Worm (Caenorhabditis elegans) whole organism, L3 larva: ENCODE data around the gene F38A1.13.

Experiments
- R02D3.7 ChIP-seq: fragments of 150-350 bp; optimal IDR thresholded peaks from 2 replicates; lab custom pipeline; 2014; ENCODE audit warnings: missing biosample characterization, missing genetic modification characterization
- aly-2 ChIP-seq: fragments of 150-350 bp; optimal IDR thresholded peaks from 2 replicates; lab custom pipeline; 2014; ENCODE audit warnings: missing biosample characterization, missing genetic modification characterization
- ama-1 ChIP-seq: fragments of 150-350 bp; optimal IDR thresholded peaks from 2 replicates; lab custom pipeline; 2018
- ceh-16 ChIP-seq: sonication (generic microtip); optimal IDR thresholded peaks from 2 replicates; lab custom pipeline; 2017; ENCODE audit warnings: missing biosample characterization, missing genetic modification characterization
- ceh-28 ChIP-seq: fragments of 150-350 bp; optimal IDR thresholded peaks from 2 replicates; lab custom pipeline; 2014; ENCODE audit warnings: missing biosample characterization, missing genetic modification reagents, missing genetic modification characterization
- ceh-82 ChIP-seq: fragments of 150-350 bp; optimal IDR thresholded peaks from 2 replicates; lab custom pipeline; 2014; ENCODE audit warnings: missing biosample characterization, missing genetic modification characterization
- egl-5 ChIP-seq: fragments of 150-350 bp; optimal IDR thresholded peaks from 2 replicates; lab custom pipeline; 2017; ENCODE audit warnings: missing biosample characterization, missing genetic modification reagents, missing genetic modification characterization, inconsistent platforms
- elt-2 ChIP-seq: sonication (generic microtip); optimal IDR thresholded peaks from 2 replicates; lab custom pipeline; 2016; ENCODE audit warnings: missing genetic modification reagents, mild to moderate bottlenecking, missing genetic modification characterization, missing compliant biosample characterization
- elt-3 ChIP-seq, 3 experiments: fragments of 150-350 bp in 1 of 3; sonication (generic microtip) in 2 of 3; optimal IDR thresholded peaks; 2 replicates in 2 of 3; 4 replicates in 1 of 3; lab custom pipeline; 2014 to 2017; ENCODE audit warnings: missing biosample characterization in 3 of 3, missing genetic modification characterization in 3 of 3
- fkh-10 ChIP-seq: sonication (generic microtip); optimal IDR thresholded peaks from 2 replicates; lab custom pipeline; 2017; ENCODE audit warnings: missing biosample characterization, missing genetic modification reagents, missing genetic modification characterization
- lin-15B ChIP-seq: fragments of 150-350 bp; optimal IDR thresholded peaks from 2 replicates; lab custom pipeline; 2014; ENCODE audit warnings: missing biosample characterization, missing genetic modification characterization
- lin-39 ChIP-seq: fragments of 150-350 bp; optimal IDR thresholded peaks from 2 replicates; lab custom pipeline; 2018; ENCODE audit warnings: missing biosample characterization, missing genetic modification reagents, missing genetic modification characterization
- mml-1 ChIP-seq: fragments of 150-350 bp; sonication (generic microtip); optimal IDR thresholded peaks from 3 replicates; lab custom pipeline; 2014; ENCODE audit warnings: missing biosample characterization, missing genetic modification characterization
- nhr-12 ChIP-seq: fragments of 150-350 bp; optimal IDR thresholded peaks from 2 replicates; lab custom pipeline; 2014; ENCODE audit warnings: missing biosample characterization, missing genetic modification characterization
- nhr-23 ChIP-seq: fragments of 150-350 bp; optimal IDR thresholded peaks from 2 replicates; lab custom pipeline; 2014; ENCODE audit warnings: missing biosample characterization, missing genetic modification reagents, missing genetic modification characterization
- nhr-25 ChIP-seq: sonication (generic microtip); optimal IDR thresholded peaks from 2 replicates; lab custom pipeline; 2017; ENCODE audit warnings: missing biosample characterization, missing genetic modification characterization
- nhr-76 ChIP-seq: fragments of 150-350 bp; sonication (generic microtip); optimal IDR thresholded peaks from 5 replicates; lab custom pipeline; 2014; ENCODE audit warnings: missing biosample characterization, missing genetic modification characterization
- nhr-77 ChIP-seq: fragments of 150-350 bp; optimal IDR thresholded peaks from 2 replicates; lab custom pipeline; 2014; ENCODE audit warnings: missing biosample characterization, missing genetic modification characterization
- pqm-1 ChIP-seq: fragments of 150-350 bp; optimal IDR thresholded peaks from 2 replicates; lab custom pipeline; 2017; ENCODE audit warnings: missing biosample characterization, missing genetic modification characterization, inconsistent platforms
- sea-2 ChIP-seq: fragments of 150-350 bp; sonication (generic microtip); optimal IDR thresholded peaks from 4 replicates; lab custom pipeline; 2014; ENCODE audit warnings: missing biosample characterization, missing genetic modification reagents, missing genetic modification characterization
- skn-1 ChIP-seq: fragments of 150-350 bp; optimal IDR thresholded peaks from 2 replicates; lab custom pipeline; 2014; ENCODE audit warnings: missing biosample characterization, missing genetic modification characterization
- snpc-4 ChIP-seq: fragments of 150-350 bp; optimal IDR thresholded peaks from 2 replicates; lab custom pipeline; 2014; ENCODE audit warnings: missing biosample characterization, missing genetic modification characterization
- tbx-2 ChIP-seq: sonication (generic microtip); optimal IDR thresholded peaks from 2 replicates; lab custom pipeline; 2016; ENCODE audit warnings: mild to moderate bottlenecking, missing genetic modification characterization, missing compliant biosample characterization
- unc-62 ChIP-seq: fragments of 150-350 bp; sonication (generic microtip); optimal IDR thresholded peaks from 4 replicates; lab custom pipeline; 2014; ENCODE audit warnings: missing biosample characterization, missing genetic modification reagents, missing genetic modification characterization
- zag-1 ChIP-seq: fragments of 150-350 bp; optimal IDR thresholded peaks from 2 replicates; lab custom pipeline; 2014; ENCODE audit warnings: missing biosample characterization, missing genetic modification characterization
- ztf-4 ChIP-seq: fragments of 150-350 bp; optimal IDR thresholded peaks from 2 replicates; lab custom pipeline; 2014; ENCODE audit warnings: missing biosample characterization, missing genetic modification characterization

The F38A1.13 gene

DNA sequence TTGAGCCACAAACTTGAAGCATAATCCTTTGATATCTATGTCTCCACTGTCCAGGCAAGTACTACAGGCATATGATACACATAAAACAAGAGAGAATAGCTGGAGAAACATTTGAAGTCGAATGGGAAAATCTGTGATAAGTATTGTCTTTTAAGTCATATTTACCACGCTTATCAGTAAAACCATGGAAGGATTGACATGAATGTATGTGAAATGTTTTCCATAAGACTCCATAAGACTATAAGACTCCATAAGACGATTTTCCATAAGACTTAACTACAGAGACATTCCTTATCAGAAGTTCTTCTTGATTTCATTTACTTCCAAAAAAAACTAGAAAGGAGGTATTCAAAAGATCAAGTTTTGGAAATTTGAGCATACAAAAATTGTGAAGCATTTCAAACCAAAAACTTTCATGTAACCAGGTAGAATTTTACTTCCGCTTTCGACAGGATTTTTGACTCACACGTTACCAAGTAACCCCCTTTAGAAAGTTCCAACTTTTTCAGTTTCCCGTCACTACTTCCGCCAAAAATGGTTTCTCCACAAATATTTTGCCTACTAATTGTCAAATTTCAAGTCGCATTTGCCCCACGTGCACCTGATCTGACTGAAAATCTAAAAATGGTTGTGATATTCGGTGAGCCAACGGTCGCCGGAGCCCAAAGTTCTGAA is 18.1 kb upstream of the F38A1.13 start, which contains the start of the genes clec-165 and F38A1.11:
Gene clec-165, minus strand, starts transcription at position 125 of the 675 bp plus-strand sequence.
Gene F38A1.11, plus strand, starts transcription at position 625 of the 675 bp plus-strand sequence.
- TF ChIP-seq pqm-1 (peak; percentile 34), nhr-12 (tag; lab: Kevin White, UChicago) (no peak), elt-2 (tag; lab: Kevin White, UChicago) (peak; percentile 70), ama-1 (lab: Kevin White, UChicago) (no peak)

DNA sequence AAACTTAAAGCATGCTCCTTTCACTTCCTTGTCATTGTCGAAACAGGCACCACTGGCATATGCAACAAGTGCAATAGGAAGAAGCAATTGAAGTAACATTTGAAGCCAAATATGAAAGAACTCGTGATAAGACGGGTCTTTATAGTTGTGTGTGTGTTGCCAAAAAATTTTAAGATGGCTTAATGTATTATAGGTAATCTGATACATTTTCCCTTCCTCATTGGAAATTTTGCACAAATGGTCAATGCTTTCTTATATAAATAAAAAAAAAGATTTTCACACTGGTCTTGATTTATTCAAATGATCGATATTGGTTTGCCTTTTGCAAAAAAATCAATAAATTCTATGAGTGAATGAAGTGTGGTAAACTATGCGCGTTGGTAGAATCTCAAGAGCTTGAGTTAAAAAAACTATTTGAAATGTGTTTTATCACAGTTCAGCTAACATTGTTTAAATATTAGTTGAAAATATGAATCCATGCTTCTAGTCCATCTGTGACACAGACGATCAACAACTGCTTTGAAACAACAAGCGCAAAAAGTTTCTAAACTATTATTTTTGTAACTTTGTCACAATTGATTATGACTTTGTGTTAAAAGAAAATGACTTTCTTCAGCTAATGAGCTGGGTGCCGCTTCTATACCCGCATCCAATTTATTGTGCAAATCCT is 13.7 kb upstream of the F38A1.13 start, which contains the start of the genes clec-166 and F38A1.6:
Gene clec-166, minus strand, starts transcription at position 101 of the 670 bp plus-strand sequence.
Gene F38A1.6, plus strand, starts transcription at position 620 of the 670 bp plus-strand sequence.
- TF ChIP-seq elt-2 (tag; lab: Kevin White, UChicago): peak; percentile 9
- TF ChIP-seq sea-2: no peak

DNA sequence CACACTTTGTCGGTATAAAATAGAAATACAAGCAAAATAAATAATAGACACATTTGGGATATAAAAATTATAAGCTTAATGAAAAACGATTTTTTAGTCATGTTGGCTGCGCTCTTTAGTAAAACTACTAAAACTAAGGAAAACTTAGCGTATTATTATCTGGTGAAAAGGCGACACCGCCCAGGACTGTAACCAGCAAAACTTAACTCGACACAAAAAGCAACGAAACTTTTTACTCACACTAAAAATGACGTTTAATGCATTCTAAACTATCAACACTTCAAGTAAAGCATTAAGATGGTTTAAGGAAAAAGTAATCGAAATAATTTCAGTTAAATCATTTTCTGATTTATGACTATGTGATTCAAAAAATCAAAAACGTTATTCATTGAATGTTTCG is 9.4 kb upstream of the F38A1.13 start, which contains the start of gene clec-167:
Gene clec-167, minus strand, starts transcription at position 101 of the 400 bp plus-strand sequence.
- TF ChIP-seq ztf-4 (tag; lab: Kevin White, UChicago) (no peak), nhr-76 (tag; lab: Kevin White, UChicago) (no peak), ceh-82 (tag; lab: Kevin White, UChicago) (no peak), zag-1 (tag; lab: Kevin White, UChicago) (no peak), mml-1 (tag; lab: Kevin White, UChicago) (no peak), lin-15B (tag; lab: Kevin White, UChicago) (no peak), egl-5 (tag; lab: Kevin White, UChicago) (no peak), aly-2 (tag; lab: Kevin White, UChicago) (no peak), ama-1 (lab: Kevin White, UChicago) (no peak), sea-2 (no peak), tbx-2 (tag; lab: Kevin White, UChicago) (no peak), ceh-28 (tag; lab: Kevin White, UChicago) (no peak), elt-3 (tag; optimal IDR thresholded peaks at IDR 0.05; lab: Kevin White, UChicago) (no peak), skn-1 (tag; lab: Kevin White, UChicago) (no peak), pqm-1 (no peak), nhr-23 (no peak), lin-39 (tag; lab: Kevin White, UChicago) (no peak), unc-62 (GFP tag; lab: Kevin White, UChicago) (no peak)

DNA sequence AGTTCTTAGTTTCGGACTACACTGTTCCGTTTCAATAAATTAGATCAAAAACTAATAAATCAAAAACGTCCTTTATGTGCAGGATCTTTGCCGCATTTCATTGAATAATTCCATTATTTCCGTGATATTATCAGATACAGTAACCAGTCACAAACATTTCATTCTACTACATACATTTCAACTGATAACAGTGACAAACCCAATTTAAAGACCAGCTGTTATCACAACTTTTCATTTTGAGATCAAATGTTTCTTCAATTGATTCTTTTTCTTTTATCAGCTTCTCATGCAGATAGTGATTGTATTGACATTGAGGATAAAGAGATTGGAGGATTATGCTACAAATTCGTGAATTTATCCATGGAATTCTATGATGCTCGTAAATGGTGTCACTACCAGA is 8.3 kb upstream of the F38A1.13 start, which contains the start of gene clec-168:
Gene clec-168, plus strand, starts transcription at position 247 of the 400 bp plus-strand sequence.
- no peak for TF ChIP-seq snpc-4 (tag; lab: Kevin White, UChicago)
- TF ChIP-seq elt-2 (tag; lab: Kevin White, UChicago): peak; percentile 69
- peak; percentile 78 for TF ChIP-seq pqm-1
- TF ChIP-seq, all 47 proteins: peak for 2

DNA sequence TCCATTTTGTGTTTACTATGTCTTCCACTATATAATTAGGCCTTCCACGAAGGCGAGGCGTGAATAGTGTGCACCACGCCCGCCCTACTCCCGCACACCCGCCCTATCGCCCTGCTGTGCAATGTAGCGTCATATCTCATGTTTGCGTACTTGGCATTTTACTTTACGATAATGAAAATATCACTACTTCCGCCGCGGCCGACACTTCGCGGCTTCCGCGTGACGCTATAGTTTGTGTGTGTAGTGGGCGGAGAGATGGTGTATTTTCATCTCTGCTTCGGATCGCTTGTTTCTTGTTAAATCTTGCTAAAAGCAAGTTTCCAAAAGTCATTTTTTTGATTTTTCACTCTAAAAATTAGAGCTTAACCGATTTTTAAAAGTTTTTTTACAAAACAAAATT is 4.6 kb upstream of the F38A1.13 start:
- TF ChIP-seq ceh-16 (no peak), zag-1 (tag; lab: Kevin White, UChicago) (no peak), nhr-25 (tag; lab: Kevin White, UChicago) (no peak), fkh-10 (GFP tag; lab: Kevin White, UChicago) (no peak), R02D3.7 (no peak), elt-3 (tag; optimal IDR thresholded peaks at IDR 0.05; lab: Kevin White, UChicago) (no peak), elt-2 (tag; lab: Kevin White, UChicago) (peak; percentile 38), nhr-23 (no peak), nhr-77 (tag; lab: Kevin White, UChicago) (no peak)

DNA sequence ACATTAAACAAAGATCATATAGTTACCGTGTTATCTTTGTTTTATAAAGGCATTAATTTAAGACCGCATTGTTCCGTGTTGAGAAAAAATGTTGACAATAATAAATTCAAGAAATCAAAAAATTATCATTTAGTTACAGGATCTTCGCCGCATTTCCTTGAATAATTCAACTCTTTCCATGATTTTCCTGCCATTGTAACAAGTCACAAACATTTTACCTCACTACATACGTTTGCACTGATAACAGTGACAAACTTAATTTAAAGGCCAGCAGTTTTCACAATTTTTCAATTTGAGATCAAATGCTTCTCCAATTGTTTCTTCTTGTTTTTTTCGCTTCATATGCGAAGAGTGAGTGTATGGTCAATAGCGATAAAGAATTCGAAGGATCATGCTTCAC is 4.0 kb upstream of the F38A1.13 start, which contains the start of gene clec-169:
Gene clec-169, plus strand, starts transcription at position 301 of the 400 bp plus-strand sequence.
- TF ChIP-seq pqm-1 (peak; percentile 12), lin-39 (tag; lab: Kevin White, UChicago) (no peak), skn-1 (tag; lab: Kevin White, UChicago) (no peak), snpc-4 (tag; lab: Kevin White, UChicago) (no peak), tbx-2 (tag; lab: Kevin White, UChicago) (no peak)
